Worm (Caenorhabditis elegans): ENCODE measurements around the gene srg-27.

srg-27 gene

ce11 chrV:5329677-5330266 lies 9.8 kb upstream of the srg-27 start:
- TF ChIP-seq ceh-13 (GFP tag; optimal IDR thresholded peaks at IDR 0.05): no peak
- 0 out of 2 replicates have a peak, but pooled peaks have one; percentile 25 for TF ChIP-seq scrt-1 (GFP tag; IDR thresholded peaks at IDR 0.05)
- TF ChIP-seq tra-4 (tag; optimal IDR thresholded peaks at IDR 0.05): no peak
- TF ChIP-seq pes-1 (GFP tag; IDR thresholded peaks at IDR 0.05): no peak

- TF ChIP-seq flt-1 (GFP tag; IDR thresholded peaks at IDR 0.05): no peak
- TF ChIP-seq hmg-4 (GFP tag; optimal IDR thresholded peaks at IDR 0.05): no peak
- TF ChIP-seq ets-7 (tag; optimal IDR thresholded peaks at IDR 0.05): no peak
- no peak for TF ChIP-seq hnd-1 (tag; optimal IDR thresholded peaks at IDR 0.05)
- TF ChIP-seq ama-1 (optimal IDR thresholded peaks at IDR 0.05): no peak
- TF ChIP-seq F13C5.2 (tag; optimal IDR thresholded peaks at IDR 0.05): no peak
- no peak for TF ChIP-seq ceh-36 (tag; optimal IDR thresholded peaks at IDR 0.05)
- no peak for TF ChIP-seq scrt-1 (GFP tag; IDR thresholded peaks at IDR 0.05)
- no peak for TF ChIP-seq hmbx-1 (tag; optimal IDR thresholded peaks at IDR 0.05)
- TF ChIP-seq B0310.2 (tag; optimal IDR thresholded peaks at IDR 0.05): no peak
Measured at ce11 chrV:5330967-5331366, 8.6 kb upstream of the srg-27 start, which contains the start of gene srg-26. Gene srg-26, plus strand, starts transcription at chrV:5331267.

- TF ChIP-seq flt-1 (GFP tag; IDR thresholded peaks at IDR 0.05) (no peak), aly-1 (tag; optimal IDR thresholded peaks at IDR 0.05) (no peak), hnd-1 (tag; optimal IDR thresholded peaks at IDR 0.05) (no peak), sea-1 (GFP tag; conservative IDR thresholded peaks at IDR 0.05) (no peak), hmg-4 (GFP tag; optimal IDR thresholded peaks at IDR 0.05) (no peak), pes-1 (GFP tag; IDR thresholded peaks at IDR 0.05) (no peak), scrt-1 (GFP tag; IDR thresholded peaks at IDR 0.05) (no peak), B0310.2 (tag; optimal IDR thresholded peaks at IDR 0.05) (no peak), ama-1 (optimal IDR thresholded peaks at IDR 0.05) (no peak), hmbx-1 (tag; optimal IDR thresholded peaks at IDR 0.05) (no peak), tbx-11 (GFP tag; IDR thresholded peaks at IDR 0.05) (no peak), ceh-36 (tag; optimal IDR thresholded peaks at IDR 0.05) (no peak), tbx-37 (GFP tag; conservative IDR thresholded peaks at IDR 0.05) (no peak), F13C5.2 (tag; optimal IDR thresholded peaks at IDR 0.05) (no peak), tra-4 (tag; optimal IDR thresholded peaks at IDR 0.05) (no peak), ets-7 (tag; optimal IDR thresholded peaks at IDR 0.05) (no peak), ceh-13 (GFP tag; optimal IDR thresholded peaks at IDR 0.05) (no peak)
Measured at ce11 chrV:5334588-5334987, 5.0 kb upstream of the srg-27 start, which contains the start of gene srg-28. Gene srg-28, plus strand, starts transcription at chrV:5334888.

DNA sequence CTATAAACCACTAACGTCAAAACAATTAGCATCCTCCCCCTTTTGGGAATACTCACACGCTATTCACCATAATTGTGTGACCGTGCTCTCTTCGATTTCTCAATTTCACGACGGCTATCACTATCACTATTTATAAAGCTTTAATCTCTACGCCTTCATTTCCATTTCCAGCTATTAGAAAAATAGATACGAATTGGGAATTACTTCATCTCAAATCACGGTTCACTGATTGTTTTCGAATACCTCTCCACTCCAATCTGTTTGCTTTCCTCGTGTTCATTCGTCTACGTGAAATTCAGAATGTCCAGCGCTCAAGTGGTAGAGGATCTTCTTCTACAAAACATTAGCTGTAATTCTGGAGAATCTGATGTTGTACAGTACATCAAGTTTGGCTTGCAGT lies 2.7 kb upstream of the srg-27 start, which contains the start of gene srg-29:
Gene srg-29, plus strand, starts transcription at position 301 of the 400 bp plus-strand sequence.
- TF ChIP-seq ceh-13 (GFP tag; optimal IDR thresholded peaks at IDR 0.05): no peak

- TF ChIP-seq B0310.2 (tag; optimal IDR thresholded peaks at IDR 0.05) (no peak), F13C5.2 (tag; optimal IDR thresholded peaks at IDR 0.05) (no peak), ama-1 (optimal IDR thresholded peaks at IDR 0.05) (no peak), ets-7 (tag; optimal IDR thresholded peaks at IDR 0.05) (no peak), tbx-37 (GFP tag; conservative IDR thresholded peaks at IDR 0.05) (no peak), ceh-36 (tag; optimal IDR thresholded peaks at IDR 0.05) (no peak), aly-1 (tag; optimal IDR thresholded peaks at IDR 0.05) (no peak), hmbx-1 (tag; optimal IDR thresholded peaks at IDR 0.05) (no peak), pes-1 (GFP tag; IDR thresholded peaks at IDR 0.05) (no peak), hnd-1 (tag; optimal IDR thresholded peaks at IDR 0.05) (no peak), scrt-1 (GFP tag; IDR thresholded peaks at IDR 0.05) (no peak), flt-1 (GFP tag; IDR thresholded peaks at IDR 0.05) (no peak), hmg-4 (GFP tag; optimal IDR thresholded peaks at IDR 0.05) (no peak), tra-4 (tag; optimal IDR thresholded peaks at IDR 0.05) (no peak), tbx-11 (GFP tag; IDR thresholded peaks at IDR 0.05) (no peak), sea-1 (GFP tag; conservative IDR thresholded peaks at IDR 0.05) (no peak)
Measured at ce11 chrV:5345419-5345818, 5.8 kb downstream of the srg-27 start, which contains the start of gene srg-25. Gene srg-25, minus strand, starts transcription at chrV:5345519.

DNA sequence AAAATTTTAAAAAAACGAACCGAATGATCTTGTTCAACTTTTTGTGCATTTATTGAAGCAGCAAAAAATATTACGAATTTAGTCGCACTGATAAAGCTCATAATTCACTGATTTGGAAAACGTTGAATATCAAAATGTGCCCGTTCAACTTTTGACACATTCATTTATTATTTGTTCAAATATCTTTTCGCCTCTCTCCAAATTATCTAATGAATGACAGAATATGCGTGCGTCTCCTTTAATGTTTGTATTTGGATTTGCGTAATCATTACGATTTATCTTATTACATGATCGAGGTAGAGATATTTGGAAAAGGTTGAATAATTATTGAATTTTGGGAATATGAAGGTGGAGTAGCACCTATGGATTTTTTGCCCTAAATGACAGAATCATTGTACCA lies 9.9 kb downstream of the srg-27 start, which contains the start of gene T09D3.3:
Gene T09D3.3, minus strand, starts transcription at position 101 of the 400 bp plus-strand sequence.
- TF ChIP-seq ceh-36 (tag; optimal IDR thresholded peaks at IDR 0.05) (no peak), hnd-1 (tag; optimal IDR thresholded peaks at IDR 0.05) (no peak), ama-1 (optimal IDR thresholded peaks at IDR 0.05) (no peak), aly-1 (tag; optimal IDR thresholded peaks at IDR 0.05) (no peak), tbx-37 (GFP tag; conservative IDR thresholded peaks at IDR 0.05) (no peak), ceh-13 (GFP tag; optimal IDR thresholded peaks at IDR 0.05) (no peak), hmg-4 (GFP tag; optimal IDR thresholded peaks at IDR 0.05) (no peak), tra-4 (tag; optimal IDR thresholded peaks at IDR 0.05) (no peak), hmbx-1 (tag; optimal IDR thresholded peaks at IDR 0.05) (no peak), pes-1 (GFP tag; IDR thresholded peaks at IDR 0.05) (no peak), ets-7 (tag; optimal IDR thresholded peaks at IDR 0.05) (no peak), sea-1 (GFP tag; conservative IDR thresholded peaks at IDR 0.05) (no peak), F13C5.2 (tag; optimal IDR thresholded peaks at IDR 0.05) (no peak), scrt-1 (GFP tag; IDR thresholded peaks at IDR 0.05) (no peak), flt-1 (GFP tag; IDR thresholded peaks at IDR 0.05) (no peak), B0310.2 (tag; optimal IDR thresholded peaks at IDR 0.05) (no peak)

ce11 chrV:5351483-5351882 lies 11.9 kb downstream of the srg-27 start, which contains the start of gene srd-9:
Gene srd-9, plus strand, starts transcription at chrV:5351783.
- TF ChIP-seq ets-7 (tag; optimal IDR thresholded peaks at IDR 0.05) (no peak), ceh-13 (GFP tag; optimal IDR thresholded peaks at IDR 0.05) (no peak), hmg-4 (GFP tag; optimal IDR thresholded peaks at IDR 0.05) (no peak), hnd-1 (tag; optimal IDR thresholded peaks at IDR 0.05) (no peak), ama-1 (optimal IDR thresholded peaks at IDR 0.05) (no peak), aly-1 (tag; optimal IDR thresholded peaks at IDR 0.05) (no peak), sea-1 (GFP tag; conservative IDR thresholded peaks at IDR 0.05) (no peak), pes-1 (GFP tag; IDR thresholded peaks at IDR 0.05) (no peak), B0310.2 (tag; optimal IDR thresholded peaks at IDR 0.05) (no peak), tbx-11 (GFP tag; IDR thresholded peaks at IDR 0.05) (no peak), F13C5.2 (tag; optimal IDR thresholded peaks at IDR 0.05) (no peak), scrt-1 (GFP tag; IDR thresholded peaks at IDR 0.05) (no peak), hmbx-1 (tag; optimal IDR thresholded peaks at IDR 0.05) (no peak), tra-4 (tag; optimal IDR thresholded peaks at IDR 0.05) (no peak), tbx-37 (GFP tag; conservative IDR thresholded peaks at IDR 0.05) (no peak)
